Fruit fly (Drosophila melanogaster) whole organism, wandering third instar larva: ENCODE data around the gene Or33b.

Source experiments
- Hr78 ChIP-seq: fragments of >200 bp; optimal IDR thresholded peaks from 2 replicates; lab custom pipeline; 2017; ENCODE audit warnings: missing biosample characterization, missing genetic modification characterization
- Myc ChIP-seq: fragments of >200 bp; optimal IDR thresholded peaks from 2 replicates; lab custom pipeline; 2017
- OdsH ChIP-seq: fragments of 200-800 bp; sonication (Bioruptor generic); optimal IDR thresholded peaks from 2 replicates; lab custom pipeline; 2016; ENCODE audit warnings: missing biosample characterization, mild to moderate bottlenecking, missing genetic modification characterization
- Sp1 ChIP-seq: fragments of 200-800 bp; sonication (Bioruptor generic); optimal IDR thresholded peaks from 3 replicates; lab custom pipeline; 2019; ENCODE audit warnings: missing biosample characterization, mild to moderate bottlenecking, missing genetic modification characterization, moderate library complexity
- dsf ChIP-seq: sonication (Bioruptor generic); optimal IDR thresholded peaks from 2 replicates; lab custom pipeline; 2016; ENCODE audit warnings: missing biosample characterization, missing genetic modification characterization, borderline replicate concordance
- pan ChIP-seq: fragments of >200 bp; optimal IDR thresholded peaks from 2 replicates; lab custom pipeline; 2017

dm6 chr2L:11968581-11969272 lies 32.7 kb downstream of the Or33b start:
- TF ChIP-seq Hr78 (GFP tag; lab: Kevin White, UChicago), result no peak
- TF ChIP-seq Myc (lab: Kevin White, UChicago), result no peak
- no peak for TF ChIP-seq dsf (GFP tag; lab: Kevin White, UChicago)
- no peak for TF ChIP-seq pan (lab: Kevin White, UChicago)
- peak; percentile 55 for TF ChIP-seq Sp1 (GFP tag; lab: Kevin White, UChicago)
- peak; percentile 9 for TF ChIP-seq OdsH (GFP tag; lab: Kevin White, UChicago)
